Fruit fly (Drosophila melanogaster) whole organism, embryonic: ENCODE results near the gene CG33288.

Source experiments
- Ada2b ChIP-seq: fragments of 200-800 bp; sonication (Bioruptor generic); IDR thresholded peaks from 2 replicates; pipeline ENCODE4 v1.3.6; 2022; ENCODE audit warnings: missing biosample characterization, missing genetic modification characterization
- B-H2 ChIP-seq: fragments of 200-800 bp; sonication (Bioruptor generic); optimal IDR thresholded peaks from 2 replicates; lab custom pipeline; 2018; ENCODE audit warnings: missing biosample characterization, mild to moderate bottlenecking, missing genetic modification characterization
- CG10565 ChIP-seq: fragments of 200-800 bp; sonication (Bioruptor generic); optimal IDR thresholded peaks from 3 replicates; lab custom pipeline; 2016; ENCODE audit warnings: missing biosample characterization, mild to moderate bottlenecking, missing genetic modification characterization
- CG11247 ChIP-seq: fragments of 200-800 bp; sonication (Bioruptor generic); IDR thresholded peaks from 2 replicates; pipeline ENCODE4 v1.3.6; 2022; ENCODE audit warnings: missing biosample characterization, missing genetic modification characterization
- CG11504 ChIP-seq: fragments of 200-800 bp; sonication (Bioruptor generic); optimal IDR thresholded peaks from 3 replicates; lab custom pipeline; 2019; ENCODE audit warnings: missing biosample characterization, mild to moderate bottlenecking, missing genetic modification characterization, moderate library complexity
- CG12104 ChIP-seq: fragments of 200-800 bp; sonication (Bioruptor generic); optimal IDR thresholded peaks from 3 replicates; lab custom pipeline; 2016; ENCODE audit warnings: missing biosample characterization, missing genetic modification characterization
- CG17328 ChIP-seq: fragments of 200-800 bp; sonication (Bioruptor generic); IDR thresholded peaks from 2 replicates; pipeline ENCODE4 v1.3.6; 2022; ENCODE audit warnings: missing biosample characterization, missing genetic modification characterization
- CG2116 ChIP-seq: fragments of 200-800 bp; sonication (Bioruptor generic); optimal IDR thresholded peaks from 3 replicates; lab custom pipeline; 2018; ENCODE audit warnings: missing biosample characterization, mild to moderate bottlenecking, missing genetic modification characterization
- CG2120 ChIP-seq: fragments of 200-800 bp; sonication (Bioruptor generic); optimal IDR thresholded peaks from 3 replicates; lab custom pipeline; 2016; ENCODE audit warnings: missing biosample characterization, missing genetic modification characterization
- CG30020 ChIP-seq: fragments of 200-800 bp; optimal IDR thresholded peaks from 2 replicates; lab custom pipeline; 2019; ENCODE audit warnings: missing biosample characterization, mild to moderate bottlenecking, missing genetic modification characterization, moderate library complexity
- CG31365 ChIP-seq: fragments of 200-800 bp; sonication (Bioruptor generic); optimal IDR thresholded peaks from 2 replicates; lab custom pipeline; 2018; ENCODE audit warnings: missing biosample characterization, mild to moderate bottlenecking, missing genetic modification characterization
- CG34224 ChIP-seq: fragments of 200-800 bp; sonication (Bioruptor generic); IDR thresholded peaks from 3 replicates; pipeline ENCODE4 v1.3.6; 2022; ENCODE audit warnings: missing biosample characterization, missing genetic modification characterization; ENCODE audit not compliant: partially characterized antibody
- CG7928 ChIP-seq: fragments of 200-800 bp; sonication (Bioruptor generic); optimal IDR thresholded peaks from 2 replicates; lab custom pipeline; 2017; ENCODE audit warnings: missing biosample characterization, mild to moderate bottlenecking, missing genetic modification characterization
- CG9876 ChIP-seq: fragments of 200-800 bp; sonication (Bioruptor generic); optimal IDR thresholded peaks from 2 replicates; lab custom pipeline; 2016; ENCODE audit warnings: missing biosample characterization, missing genetic modification characterization
- CG9932 ChIP-seq: fragments of 200-800 bp; sonication (Bioruptor generic); IDR thresholded peaks from 2 replicates; pipeline ENCODE4 v1.3.6; 2022; ENCODE audit warnings: missing biosample characterization, missing genetic modification characterization
- CrebB ChIP-seq: fragments of 200-800 bp; sonication (Bioruptor generic); optimal IDR thresholded peaks from 3 replicates; lab custom pipeline; 2018; ENCODE audit warnings: missing biosample characterization, mild to moderate bottlenecking, missing genetic modification characterization
- D ChIP-seq, 2 experiments: fragments of 200-800 bp in 1 of 2; fragments of >200 bp in 1 of 2; sonication (Bioruptor generic) in 1 of 2; optimal IDR thresholded peaks; 2 replicates in 1 of 2; 3 replicates in 1 of 2; lab custom pipeline; 2017; ENCODE audit warnings: mild to moderate bottlenecking in 1 of 2, missing biosample characterization in 1 of 2, missing genetic modification characterization in 1 of 2, missing genetic modification reagents in 1 of 2
- D19A ChIP-seq: fragments of 200-800 bp; optimal IDR thresholded peaks from 3 replicates; lab custom pipeline; 2019; ENCODE audit warnings: missing biosample characterization, mild to moderate bottlenecking, missing genetic modification characterization, moderate library complexity
- Dad ChIP-seq: fragments of 200-800 bp; sonication (Bioruptor generic); optimal IDR thresholded peaks from 3 replicates; lab custom pipeline; 2016; ENCODE audit warnings: missing biosample characterization, missing genetic modification characterization
- Dbx ChIP-seq: fragments of 200-800 bp; sonication (Bioruptor generic); IDR thresholded peaks from 3 replicates; pipeline ENCODE4 v1.3.6; 2022; ENCODE audit warnings: missing biosample characterization, missing genetic modification characterization
- ERR ChIP-seq: fragments of 200-800 bp; sonication (Bioruptor generic); optimal IDR thresholded peaks from 2 replicates; lab custom pipeline; 2016; ENCODE audit warnings: missing biosample characterization, missing genetic modification characterization
- Ets65A ChIP-seq: fragments of 200-800 bp; sonication (Bioruptor generic); peaks from one replicate; lab custom pipeline; 2016; ENCODE audit warnings: missing biosample characterization, missing genetic modification characterization
- Fer2 ChIP-seq: fragments of 200-800 bp; sonication (Bioruptor generic); optimal IDR thresholded peaks from 2 replicates; lab custom pipeline; 2018; ENCODE audit warnings: missing biosample characterization, mild to moderate bottlenecking, missing genetic modification characterization, moderate library complexity
- H15 ChIP-seq: fragments of 200-800 bp; sonication (Bioruptor generic); IDR thresholded peaks from 3 replicates; pipeline ENCODE4 v1.3.6; 2022; ENCODE audit warnings: missing biosample characterization, missing genetic modification characterization
- HLH3B ChIP-seq: fragments of 200-800 bp; sonication (Bioruptor generic); IDR thresholded peaks from 2 replicates; pipeline ENCODE4 v1.3.6; 2022; ENCODE audit warnings: missing biosample characterization, missing genetic modification characterization
- HmgD ChIP-seq: fragments of 200-800 bp; sonication (Bioruptor generic); optimal IDR thresholded peaks from 3 replicates; lab custom pipeline; 2016; ENCODE audit warnings: missing biosample characterization, missing genetic modification characterization
- Hmx ChIP-seq: fragments of 200-800 bp; sonication (Bioruptor generic); optimal IDR thresholded peaks from 2 replicates; lab custom pipeline; 2016; ENCODE audit warnings: missing biosample characterization, missing genetic modification characterization
- Hr3 ChIP-seq: fragments of 200-800 bp; sonication (Bioruptor generic); optimal IDR thresholded peaks from 3 replicates; lab custom pipeline; 2016; ENCODE audit warnings: missing biosample characterization, missing genetic modification characterization
- Neu2 ChIP-seq: fragments of 200-800 bp; sonication (Bioruptor generic); optimal IDR thresholded peaks from 3 replicates; lab custom pipeline; 2016; ENCODE audit warnings: missing biosample characterization, missing genetic modification characterization, borderline replicate concordance
- Rx ChIP-seq: fragments of 200-800 bp; sonication (Bioruptor generic); IDR thresholded peaks from 2 replicates; pipeline ENCODE4 v1.3.6; 2022; ENCODE audit warnings: missing biosample characterization, missing genetic modification characterization
- TFAM ChIP-seq: fragments of 200-800 bp; sonication (Bioruptor generic); optimal IDR thresholded peaks from 2 replicates; lab custom pipeline; 2017; ENCODE audit warnings: missing biosample characterization, missing genetic modification characterization, inconsistent platforms
- Tbp ChIP-seq: fragments of >200 bp; optimal IDR thresholded peaks from 2 replicates; lab custom pipeline; 2018; ENCODE audit warnings: missing biosample characterization, missing genetic modification characterization
- Trl ChIP-seq, 3 experiments: fragments of >200 bp in 2 of 3; fragments of 200-800 bp in 1 of 3; sonication (Bioruptor generic) in 1 of 3; optimal IDR thresholded peaks; 2 replicates in 1 of 3; 3 replicates in 2 of 3; lab custom pipeline; 2016 to 2017; ENCODE audit warnings: missing biosample characterization in 1 of 3, missing genetic modification characterization in 1 of 3
- Usf ChIP-seq: fragments of 200-800 bp; sonication (Bioruptor generic); optimal IDR thresholded peaks from 2 replicates; lab custom pipeline; 2017; ENCODE audit warnings: missing genotype, missing biosample characterization, missing genetic modification characterization
- al ChIP-seq: fragments of 200-800 bp; sonication (Bioruptor generic); IDR thresholded peaks from 2 replicates; pipeline ENCODE4 v1.3.6; 2022; ENCODE audit warnings: missing biosample characterization, missing genetic modification characterization
- bigmax ChIP-seq: fragments of 200-800 bp; sonication (Bioruptor generic); optimal IDR thresholded peaks from 2 replicates; lab custom pipeline; 2018; ENCODE audit warnings: missing biosample characterization, mild to moderate bottlenecking, missing genetic modification characterization
- cad ChIP-seq: fragments of >200 bp; optimal IDR thresholded peaks from 2 replicates; lab custom pipeline; 2017; ENCODE audit warnings: missing biosample characterization, missing genetic modification characterization
- cato ChIP-seq: fragments of 200-800 bp; sonication (Bioruptor generic); optimal IDR thresholded peaks from 2 replicates; lab custom pipeline; 2016; ENCODE audit warnings: missing biosample characterization, missing genetic modification characterization, borderline replicate concordance
- dmrt99B ChIP-seq: fragments of 200-800 bp; sonication (Bioruptor generic); optimal IDR thresholded peaks from 2 replicates; lab custom pipeline; 2018; ENCODE audit warnings: missing biosample characterization, mild to moderate bottlenecking, missing genetic modification characterization, moderate library complexity
- jumu ChIP-seq: fragments of 200-800 bp; sonication (Bioruptor generic); optimal IDR thresholded peaks from 3 replicates; lab custom pipeline; 2016; ENCODE audit warnings: missing biosample characterization, missing genetic modification characterization
- ken ChIP-seq: fragments of 200-800 bp; sonication (Bioruptor generic); IDR thresholded peaks from 3 replicates; pipeline ENCODE4 v1.3.6; 2022; ENCODE audit warnings: missing biosample characterization, missing genetic modification characterization
- nerfin-2 ChIP-seq: fragments of 200-800 bp; sonication (Bioruptor generic); IDR thresholded peaks from 2 replicates; pipeline ENCODE4 v1.3.6; 2022; ENCODE audit warnings: missing biosample characterization, missing genetic modification characterization; ENCODE audit not compliant: partially characterized antibody
- psq ChIP-seq: fragments of 200-800 bp; sonication (Bioruptor generic); optimal IDR thresholded peaks from 2 replicates; lab custom pipeline; 2017; ENCODE audit warnings: missing biosample characterization, missing genetic modification characterization
- row ChIP-seq: fragments of 200-800 bp; sonication (Bioruptor generic); IDR thresholded peaks from 3 replicates; pipeline ENCODE4 v1.3.6; 2022; ENCODE audit warnings: missing biosample characterization, missing genetic modification characterization
- sens ChIP-seq: fragments of 200-800 bp; sonication (Bioruptor generic); peaks from one replicate; lab custom pipeline; 2016; ENCODE audit warnings: missing biosample characterization, missing genetic modification characterization
- tio ChIP-seq: fragments of 200-800 bp; sonication (Bioruptor generic); optimal IDR thresholded peaks from 2 replicates; lab custom pipeline; 2017; ENCODE audit warnings: missing biosample characterization, missing genetic modification characterization, inconsistent platforms
- toy ChIP-seq: fragments of 200-800 bp; sonication (Bioruptor generic); IDR thresholded peaks from 2 replicates; pipeline ENCODE4 v1.3.6; 2022; ENCODE audit warnings: missing biosample characterization, missing genetic modification characterization

The CG33288 gene

dm6 chr3L:21380581-21381175, 46.9 kb upstream of the CG33288 start:
- TF ChIP-seq cato (GFP tag; lab: Kevin White, UChicago) (no peak), dmrt99B (tag; lab: Kevin White, UChicago) (peak; percentile 8), sens (GFP tag; lab: Kevin White, UChicago) (peak; percentile 25), D19A (tag; lab: Kevin White, UChicago) (peak; percentile 86), ERR (GFP tag; lab: Kevin White, UChicago) (no peak)

DNA sequence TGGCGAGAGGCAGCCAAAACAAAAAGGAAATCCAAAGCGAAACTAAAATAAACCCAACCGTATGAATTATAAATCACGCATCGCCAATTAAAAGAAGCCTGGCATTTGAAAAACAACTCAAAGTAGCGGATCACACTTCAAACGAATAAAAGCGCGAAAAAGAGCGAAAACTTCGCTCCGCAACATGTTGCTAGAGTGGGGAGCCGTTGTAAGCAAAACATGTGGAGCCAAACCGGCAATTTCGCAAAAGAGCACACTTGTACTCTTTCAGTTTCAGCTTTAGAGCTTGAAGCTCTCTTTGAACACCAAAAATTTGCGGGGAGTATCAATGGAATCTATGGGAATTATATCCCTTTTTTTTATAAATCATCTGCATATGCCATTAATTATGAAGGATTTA, 45.8 kb upstream of the CG33288 start:
- TF ChIP-seq Tbp: no peak
- TF ChIP-seq Ada2b (GFP tag; lab: Robert Waterston, UW): no peak
- no peak for TF ChIP-seq Dbx
- peak; percentile 95 for TF ChIP-seq CG11504 (tag; lab: Kevin White, UChicago)
- peak in 1 of 2 experiments; percentile 38 for TF ChIP-seq Trl (optimal IDR thresholded peaks at IDR 0.05; lab: Kevin White, UChicago)
- TF ChIP-seq Trl (GFP tag; optimal IDR thresholded peaks at IDR 0.05; lab: Kevin White, UChicago): no peak
- no peak for TF ChIP-seq jumu (GFP tag; lab: Kevin White, UChicago)
- TF ChIP-seq CrebB (tag; lab: Kevin White, UChicago): no peak
- no peak for TF ChIP-seq CG17328 (GFP tag; lab: Robert Waterston, UW)
- TF ChIP-seq CG7928: no peak
- no peak for TF ChIP-seq CG30020 (tag; lab: Kevin White, UChicago)

- TF ChIP-seq Fer2 (tag; lab: Kevin White, UChicago) (peak; percentile 68), CG9876 (GFP tag; lab: Kevin White, UChicago) (peak; percentile 61), CG2120 (GFP tag; lab: Kevin White, UChicago) (peak; percentile 86), CG12104 (peak; percentile 65), psq (peak; percentile 28), TFAM (GFP tag; lab: Kevin White, UChicago) (no peak), CG34224 (GFP tag; lab: Robert Waterston, UW) (no peak; the same call in 2 of the 3 replicates), Dad (no peak), bigmax (GFP tag; lab: Kevin White, UChicago) (no peak), H15 (GFP tag; lab: Robert Waterston, UW) (peak; percentile 56; the same call in 1 of the 3 replicates), Usf (GFP tag; lab: Kevin White, UChicago) (peak; percentile 59), al (GFP tag; lab: Robert Waterston, UW) (peak; percentile 79), B-H2 (peak; percentile 19), row (GFP tag; lab: Robert Waterston, UW) (peak; percentile 81), Neu2 (no peak), tio (GFP tag; lab: Kevin White, UChicago) (peak; percentile 56), cad (GFP tag; lab: Kevin White, UChicago) (no peak), CG10565 (no peak), toy (GFP tag; lab: Robert Waterston, UW) (0 out of 2 replicates have a peak, but pooled peaks have one; percentile 31), CG7928 (peak; percentile 56), CG9932 (GFP tag; lab: Robert Waterston, UW) (peak; percentile 77), Hmx (GFP tag; lab: Kevin White, UChicago) (no peak), CG31365 (no peak), nerfin-2 (GFP tag; lab: Robert Waterston, UW) (no peak), CG2116 (GFP tag; lab: Kevin White, UChicago) (no peak), Ets65A (peak; percentile 91), D (optimal IDR thresholded peaks at IDR 0.05; lab: Kevin White, UChicago) (no peak), D (GFP tag; optimal IDR thresholded peaks at IDR 0.05; lab: Kevin White, UChicago) (peak; percentile 2), HmgD (GFP tag; lab: Kevin White, UChicago) (peak; percentile 3), CG11247 (GFP tag; lab: Robert Waterston, UW) (peak; percentile 72), Hr3 (GFP tag; lab: Kevin White, UChicago) (peak; percentile 74), HLH3B (GFP tag; lab: Robert Waterston, UW) (peak; percentile 47; the same call in 1 of the 2 replicates), ken (GFP tag; lab: Robert Waterston, UW) (peak; percentile 41; the same call in 1 of the 3 replicates), Rx (peak; percentile 68)
Observed at dm6 chr3L:21382158-21382610, 45.4 kb upstream of the CG33288 start, which contains the start of gene rgn. Gene rgn (plus strand): TSS chr3L:21382501.
